Worm (Caenorhabditis elegans) whole organism, young adult: Measurements from ENCODE around the gene M04G7.2.

Experiments
- B0019.2 ChIP-seq: fragments of 200-800 bp; sonication (Bioruptor generic); conservative IDR thresholded peaks from 2 replicates; pipeline ENCODE4 v1.3.6; 2022; ENCODE audit warnings: missing genetic modification reagents, missing genetic modification characterization, missing compliant biosample characterization
- B0336.3 ChIP-seq: fragments of 200-800 bp; sonication (Bioruptor generic); IDR thresholded peaks from 2 replicates; pipeline ENCODE4 v1.3.6; 2022; ENCODE audit warnings: missing genetic modification characterization, missing compliant biosample characterization
- C06A6.2 ChIP-seq: fragments of 200-800 bp; sonication (Bioruptor generic); conservative IDR thresholded peaks from 2 replicates; pipeline ENCODE4 v1.3.6; 2022; ENCODE audit warnings: missing genetic modification characterization, missing compliant biosample characterization
- C17E4.6 ChIP-seq: fragments of 200-800 bp; sonication (Bioruptor generic); IDR thresholded peaks from 2 replicates; pipeline ENCODE4 v1.3.6; 2022; ENCODE audit warnings: missing genetic modification reagents, missing genetic modification characterization, missing compliant biosample characterization
- F22D6.2 ChIP-seq: sonication (generic microtip); optimal IDR thresholded peaks from 2 replicates; lab custom pipeline; 2016; ENCODE audit warnings: mild to moderate bottlenecking, missing genetic modification characterization, missing compliant biosample characterization
- F23B12.7 ChIP-seq: sonication (generic microtip); optimal IDR thresholded peaks from 2 replicates; lab custom pipeline; 2017; ENCODE audit warnings: missing genetic modification characterization, mild to moderate bottlenecking, missing compliant biosample characterization, antibody characterized with exemption, moderate library complexity; ENCODE audit not compliant: insufficient read depth
- F52B5.7 ChIP-seq: sonication (generic microtip); optimal IDR thresholded peaks from 2 replicates; lab custom pipeline; 2016; ENCODE audit warnings: mild to moderate bottlenecking, missing genetic modification characterization, missing compliant biosample characterization
- F57A8.1 ChIP-seq: fragments of 200-800 bp; sonication (Bioruptor generic); optimal IDR thresholded peaks from 2 replicates; lab custom pipeline; 2018; ENCODE audit warnings: mild to moderate bottlenecking, missing genetic modification characterization, moderate library complexity, missing compliant biosample characterization
- Y53G8AR.9 ChIP-seq: fragments of 200-800 bp; sonication (Bioruptor generic); conservative IDR thresholded peaks from 2 replicates; pipeline ENCODE4 v1.3.6; 2022; ENCODE audit warnings: missing genetic modification reagents, missing genetic modification characterization, missing compliant biosample characterization
- ZK185.1 ChIP-seq: sonication (generic microtip); optimal IDR thresholded peaks from 2 replicates; lab custom pipeline; 2016; ENCODE audit warnings: mild to moderate bottlenecking, missing genetic modification characterization, missing compliant biosample characterization; ENCODE audit not compliant: poor library complexity, severe bottlenecking
- akir-1 ChIP-seq: fragments of 200-800 bp; sonication (Bioruptor generic); optimal IDR thresholded peaks from 2 replicates; lab custom pipeline; 2018; ENCODE audit warnings: mild to moderate bottlenecking, missing genetic modification characterization, moderate library complexity, missing compliant biosample characterization
- ama-1 ChIP-seq, 3 experiments: fragments of 150-350 bp in 1 of 3; sonication (generic microtip) in 2 of 3; optimal IDR thresholded peaks; 2 replicates each; lab custom pipeline; 2014 to 2018; ENCODE audit warnings: missing biosample characterization in 2 of 3, missing genetic modification characterization in 2 of 3, missing genetic modification reagents in 2 of 3
- athp-1 ChIP-seq: sonication (generic microtip); optimal IDR thresholded peaks from 2 replicates; lab custom pipeline; 2017; ENCODE audit warnings: mild to moderate bottlenecking, missing genetic modification characterization, missing compliant biosample characterization
- attf-5 ChIP-seq: fragments of 200-800 bp; sonication (Bioruptor generic); optimal IDR thresholded peaks from 2 replicates; lab custom pipeline; 2018; ENCODE audit warnings: mild to moderate bottlenecking, missing genetic modification characterization, missing compliant biosample characterization
- bed-1 ChIP-seq: fragments of 200-800 bp; sonication (Bioruptor generic); IDR thresholded peaks from 2 replicates; pipeline ENCODE4 v1.3.6; 2022; ENCODE audit warnings: missing genetic modification reagents, missing genetic modification characterization, missing compliant biosample characterization
- ccch-3 ChIP-seq: fragments of 200-800 bp; sonication (Bioruptor generic); optimal IDR thresholded peaks from 2 replicates; lab custom pipeline; 2018; ENCODE audit warnings: mild to moderate bottlenecking, missing genetic modification characterization, missing compliant biosample characterization
- cebp-2 ChIP-seq: fragments of 200-800 bp; sonication (Bioruptor generic); IDR thresholded peaks from 2 replicates; pipeline ENCODE4 v1.3.6; 2022; ENCODE audit warnings: missing genetic modification characterization, missing compliant biosample characterization
- ceh-100 ChIP-seq: fragments of 200-800 bp; sonication (Bioruptor generic); IDR thresholded peaks from 2 replicates; pipeline ENCODE4 v1.3.6; 2022; ENCODE audit warnings: missing genetic modification reagents, missing genetic modification characterization, missing compliant biosample characterization
- ceh-40 ChIP-seq: fragments of 200-800 bp; sonication (Bioruptor generic); IDR thresholded peaks from 2 replicates; pipeline ENCODE4 v1.3.6; 2022; ENCODE audit warnings: missing genetic modification characterization, missing compliant biosample characterization
- chd-7 ChIP-seq: sonication (generic microtip); optimal IDR thresholded peaks from 2 replicates; lab custom pipeline; 2016; ENCODE audit warnings: mild to moderate bottlenecking, missing genetic modification characterization, moderate library complexity, missing compliant biosample characterization
- die-1 ChIP-seq: sonication (generic microtip); optimal IDR thresholded peaks from 2 replicates; lab custom pipeline; 2016; ENCODE audit warnings: missing genotype, mild to moderate bottlenecking, missing genetic modification characterization, missing compliant biosample characterization
- dpff-1 ChIP-seq: sonication (generic microtip); optimal IDR thresholded peaks from 2 replicates; lab custom pipeline; 2017; ENCODE audit warnings: mild to moderate bottlenecking, missing genetic modification characterization, missing compliant biosample characterization
- dpl-1 ChIP-seq: fragments of 150-350 bp; optimal IDR thresholded peaks from 2 replicates; lab custom pipeline; 2014; ENCODE audit warnings: missing biosample characterization, missing genetic modification reagents, missing genetic modification characterization
- hlh-26 ChIP-seq: fragments of 200-800 bp; sonication (Bioruptor generic); conservative IDR thresholded peaks from 2 replicates; pipeline ENCODE4 v1.3.6; 2022; ENCODE audit warnings: missing genetic modification reagents, missing genetic modification characterization, missing compliant biosample characterization
- hmg-1.2 ChIP-seq: fragments of 200-800 bp; sonication (Bioruptor generic); IDR thresholded peaks from 2 replicates; pipeline ENCODE4 v1.3.6; 2022; ENCODE audit warnings: missing genetic modification reagents, missing genetic modification characterization, missing compliant biosample characterization
- let-607 ChIP-seq, 2 experiments: fragments of 200-800 bp in 1 of 2; sonication (Bioruptor generic) in 1 of 2; sonication (generic microtip) in 1 of 2; optimal IDR thresholded peaks; 2 replicates each; lab custom pipeline; 2016 to 2018; ENCODE audit warnings: mild to moderate bottlenecking in 2 of 2, missing compliant biosample characterization in 2 of 2, missing genetic modification characterization in 2 of 2, moderate library complexity in 2 of 2, missing genotype in 1 of 2
- lin-26 ChIP-seq: fragments of 200-800 bp; sonication (Bioruptor generic); IDR thresholded peaks from 2 replicates; pipeline ENCODE4 v1.3.6; 2022; ENCODE audit warnings: missing genetic modification reagents, missing genetic modification characterization, missing compliant biosample characterization
- lin-35 ChIP-seq, 3 experiments: fragments of 150-350 bp in 2 of 3; sonication (generic microtip) in 1 of 3; optimal IDR thresholded peaks; 2 replicates each; lab custom pipeline; 2014 to 2018; ENCODE audit warnings: missing biosample characterization in 3 of 3, missing genetic modification characterization in 3 of 3, missing genetic modification reagents in 3 of 3
- lin-40 ChIP-seq: sonication (generic microtip); optimal IDR thresholded peaks from 2 replicates; lab custom pipeline; 2016; ENCODE audit warnings: missing genetic modification characterization, mild to moderate bottlenecking, missing compliant biosample characterization, missing genotype, missing genetic modification reagents
- lin-54 ChIP-seq: fragments of 200-800 bp; sonication (Bioruptor generic); optimal IDR thresholded peaks from 2 replicates; lab custom pipeline; 2018; ENCODE audit warnings: mild to moderate bottlenecking, missing genetic modification characterization, missing compliant biosample characterization
- lsl-1 ChIP-seq: fragments of 200-800 bp; sonication (Bioruptor generic); optimal IDR thresholded peaks from 2 replicates; lab custom pipeline; 2018; ENCODE audit warnings: mild to moderate bottlenecking, missing genetic modification characterization, moderate library complexity, missing compliant biosample characterization
- madf-10 ChIP-seq: sonication (generic microtip); optimal IDR thresholded peaks from 2 replicates; lab custom pipeline; 2016; ENCODE audit warnings: mild to moderate bottlenecking, missing genetic modification characterization, missing compliant biosample characterization
- madf-8 ChIP-seq: fragments of 200-800 bp; sonication (Bioruptor generic); conservative IDR thresholded peaks from 2 replicates; pipeline ENCODE4 v1.3.6; 2022; ENCODE audit warnings: missing genetic modification reagents, missing genetic modification characterization, missing compliant biosample characterization
- mcd-1 ChIP-seq: fragments of 200-800 bp; sonication (Bioruptor generic); IDR thresholded peaks from 2 replicates; pipeline ENCODE4 v1.3.6; 2022; ENCODE audit warnings: missing genetic modification reagents, missing genetic modification characterization, missing compliant biosample characterization
- mes-4 ChIP-seq: sonication (generic microtip); optimal IDR thresholded peaks from 2 replicates; lab custom pipeline; 2016; ENCODE audit warnings: missing genotype, missing genetic modification characterization, missing compliant biosample characterization
- nfyb-1 ChIP-seq: fragments of 200-800 bp; sonication (Bioruptor generic); IDR thresholded peaks from 2 replicates; pipeline ENCODE4 v1.3.6; 2022; ENCODE audit warnings: missing genetic modification reagents, missing genetic modification characterization, missing compliant biosample characterization
- nhr-120 ChIP-seq: fragments of 200-800 bp; sonication (Bioruptor generic); IDR thresholded peaks from 2 replicates; pipeline ENCODE4 v1.3.6; 2022; ENCODE audit warnings: missing genetic modification characterization, missing compliant biosample characterization
- nhr-179 ChIP-seq: sonication (generic microtip); optimal IDR thresholded peaks from 2 replicates; lab custom pipeline; 2016; ENCODE audit warnings: mild to moderate bottlenecking, missing genetic modification characterization, missing compliant biosample characterization
- nhr-80 ChIP-seq: sonication (generic microtip); optimal IDR thresholded peaks from 2 replicates; lab custom pipeline; 2016; ENCODE audit warnings: missing genetic modification characterization, missing compliant biosample characterization
- nhr-90 ChIP-seq: sonication (generic microtip); optimal IDR thresholded peaks from 2 replicates; lab custom pipeline; 2016; ENCODE audit warnings: missing genotype, mild to moderate bottlenecking, missing genetic modification characterization, missing compliant biosample characterization
- pha-4 ChIP-seq: fragments of 150-350 bp; sonication (generic microtip); optimal IDR thresholded peaks from 2 replicates; lab custom pipeline; 2014; ENCODE audit warnings: missing biosample characterization, missing genetic modification reagents, missing genetic modification characterization
- rpc-1 ChIP-seq, 2 experiments: fragments of 150-350 bp in 1 of 2; sonication (generic microtip) in 1 of 2; optimal IDR thresholded peaks; 2 replicates each; lab custom pipeline; 2014 to 2018; ENCODE audit warnings: missing biosample characterization in 1 of 2, missing genetic modification characterization in 1 of 2, missing genetic modification reagents in 1 of 2, missing genotype in 1 of 2
- sdz-38 ChIP-seq: sonication (generic microtip); optimal IDR thresholded peaks from 2 replicates; lab custom pipeline; 2016; ENCODE audit warnings: missing genotype, missing genetic modification characterization, missing compliant biosample characterization
- tbp1 ChIP-seq: fragments of 200-800 bp; sonication (Bioruptor generic); optimal IDR thresholded peaks from 2 replicates; lab custom pipeline; 2018; ENCODE audit warnings: mild to moderate bottlenecking, missing genetic modification characterization, missing compliant biosample characterization
- tbx-9 ChIP-seq: sonication (generic microtip); optimal IDR thresholded peaks from 2 replicates; lab custom pipeline; 2016; ENCODE audit warnings: borderline replicate concordance, missing genetic modification characterization, inconsistent platforms, missing compliant biosample characterization
- tlf-1 ChIP-seq: fragments of 200-800 bp; sonication (Bioruptor generic); optimal IDR thresholded peaks from 2 replicates; lab custom pipeline; 2018; ENCODE audit warnings: mild to moderate bottlenecking, missing genetic modification characterization, missing compliant biosample characterization
- xnd-1 ChIP-seq: sonication (generic microtip); optimal IDR thresholded peaks from 2 replicates; lab custom pipeline; 2016; ENCODE audit warnings: missing genotype, missing genetic modification reagents, missing genetic modification characterization, missing compliant biosample characterization
- zfh-2 ChIP-seq: fragments of 200-800 bp; sonication (Bioruptor generic); conservative IDR thresholded peaks from 2 replicates; pipeline ENCODE4 v1.3.6; 2022; ENCODE audit warnings: missing genetic modification reagents, missing genetic modification characterization, missing compliant biosample characterization
- zim-3 ChIP-seq: sonication (generic microtip); optimal IDR thresholded peaks from 2 replicates; lab custom pipeline; 2017; ENCODE audit warnings: mild to moderate bottlenecking, missing genetic modification characterization, moderate library complexity, missing compliant biosample characterization

M04G7.2 gene

ce11 chrIV:425546-425945 is 35.3 kb downstream of the M04G7.2 start (continued):
- TF ChIP-seq lin-40 (tag; lab: Kevin White, UChicago) (no peak), ceh-100 (GFP tag; lab: Robert Waterston, UW) (no peak), F23B12.7 (no peak), ccch-3 (GFP tag; lab: Kevin White, UChicago) (no peak), bed-1 (no peak), hmg-1.2 (peak; percentile 31; the same call in 1 of the 2 replicates), C17E4.6 (GFP tag; lab: Robert Waterston, UW) (no peak), tbp1 (GFP tag; lab: Kevin White, UChicago) (peak; percentile 27), tbx-9 (no peak), B0336.3 (GFP tag; lab: Robert Waterston, UW) (no peak), chd-7 (tag; lab: Kevin White, UChicago) (no peak), nhr-179 (tag; lab: Kevin White, UChicago) (no peak), xnd-1 (tag; lab: Kevin White, UChicago) (peak; percentile 76), akir-1 (GFP tag; lab: Kevin White, UChicago) (no peak), rpc-1 (optimal IDR thresholded peaks at IDR 0.05; lab: Kevin White, UChicago) (no peak), rpc-1 (tag; optimal IDR thresholded peaks at IDR 0.05; lab: Kevin White, UChicago) (no peak), tlf-1 (GFP tag; lab: Kevin White, UChicago) (peak; percentile 2), cebp-2 (GFP tag; lab: Robert Waterston, UW) (no peak), die-1 (tag; lab: Kevin White, UChicago) (no peak), ceh-40 (no peak), zim-3 (no peak), let-607 (tag; optimal IDR thresholded peaks at IDR 0.05; lab: Kevin White, UChicago) (no peak), sdz-38 (tag; lab: Kevin White, UChicago) (no peak), B0019.2 (GFP tag; lab: Robert Waterston, UW) (no peak), nhr-120 (GFP tag; lab: Robert Waterston, UW) (no peak), nfyb-1 (GFP tag; lab: Robert Waterston, UW) (no peak), F57A8.1 (no peak), F22D6.2 (tag; lab: Kevin White, UChicago) (no peak), zfh-2 (GFP tag; lab: Robert Waterston, UW) (no peak), mcd-1 (GFP tag; lab: Robert Waterston, UW) (peak; percentile 31; the same call in 1 of the 2 replicates), madf-8 (GFP tag; lab: Robert Waterston, UW) (no peak; the same call in 1 of the 2 replicates), nhr-90 (tag; lab: Kevin White, UChicago) (no peak), attf-5 (GFP tag; lab: Kevin White, UChicago) (peak; percentile 33), Y53G8AR.9 (GFP tag; lab: Robert Waterston, UW) (no peak), lsl-1 (GFP tag; lab: Kevin White, UChicago) (peak; percentile 62), lin-26 (GFP tag; lab: Robert Waterston, UW) (no peak), ZK185.1 (tag; lab: Kevin White, UChicago) (no peak), pha-4 (tag; lab: Kevin White, UChicago) (no peak), dpff-1 (tag; lab: Kevin White, UChicago) (no peak), dpl-1 (GFP tag; lab: Kevin White, UChicago) (peak; percentile 60), F52B5.7 (no peak), madf-10 (tag; lab: Kevin White, UChicago) (no peak), mes-4 (tag; lab: Kevin White, UChicago) (no peak), lin-35 (GFP tag; optimal IDR thresholded peaks at IDR 0.05; lab: Kevin White, UChicago) (peak in 1 of 3 experiments; percentile 19), ama-1 (optimal IDR thresholded peaks at IDR 0.05; lab: Kevin White, UChicago) (no peak), ama-1 (GFP tag; optimal IDR thresholded peaks at IDR 0.05; lab: Kevin White, UChicago) (no peak), lin-54 (GFP tag; lab: Kevin White, UChicago) (peak; percentile 65), athp-1 (tag; lab: Kevin White, UChicago) (no peak), nhr-80 (tag; lab: Kevin White, UChicago) (no peak), hlh-26 (GFP tag; lab: Robert Waterston, UW) (no peak), C06A6.2 (GFP tag; lab: Robert Waterston, UW) (no peak)
